Fruit fly (Drosophila melanogaster) whole organism, prepupa: ENCODE measurements around the gene Fancd2.
A peak's percentile ranks its signal among the peaks of the same experiment; 100 is the strongest.

Experiments used
- Blimp-1 ChIP-seq: fragments of 200-800 bp; sonication (Bioruptor generic); optimal IDR thresholded peaks from 3 replicates; lab custom pipeline; 2017; ENCODE audit warnings: missing biosample characterization, missing genetic modification characterization, mild to moderate bottlenecking, moderate library complexity, missing genetic modification reagents
- CG10669 ChIP-seq: fragments of 200-800 bp; sonication (Bioruptor generic); optimal IDR thresholded peaks from 3 replicates; lab custom pipeline; 2018; ENCODE audit warnings: missing biosample characterization, mild to moderate bottlenecking, missing genetic modification characterization, moderate library complexity
- CG11294 ChIP-seq: fragments of 200-800 bp; sonication (Bioruptor generic); IDR thresholded peaks from 2 replicates; pipeline ENCODE4 v1.3.6; 2022; ENCODE audit warnings: missing biosample characterization, missing genetic modification characterization
- CG11762 ChIP-seq: fragments of 200-800 bp; sonication (Bioruptor generic); optimal IDR thresholded peaks from 3 replicates; lab custom pipeline; 2016; ENCODE audit warnings: missing biosample characterization, missing genetic modification characterization; ENCODE audit not compliant: insufficient read depth
- CG1621 ChIP-seq: fragments of 200-800 bp; sonication (Bioruptor generic); optimal IDR thresholded peaks from 3 replicates; lab custom pipeline; 2018; ENCODE audit warnings: missing biosample characterization, mild to moderate bottlenecking, missing genetic modification characterization
- CG31627 ChIP-seq: fragments of 200-800 bp; sonication (Bioruptor generic); optimal IDR thresholded peaks from 3 replicates; lab custom pipeline; 2016; ENCODE audit warnings: missing biosample characterization, missing genetic modification characterization
- CG32006 ChIP-seq: fragments of 200-800 bp; sonication (Bioruptor generic); optimal IDR thresholded peaks from 3 replicates; lab custom pipeline; 2017; ENCODE audit warnings: missing biosample characterization, mild to moderate bottlenecking, missing genetic modification characterization
- CG34406 ChIP-seq: fragments of 200-800 bp; sonication (Bioruptor generic); optimal IDR thresholded peaks from 3 replicates; lab custom pipeline; 2016; ENCODE audit warnings: missing biosample characterization, missing genetic modification characterization
- CG3919 ChIP-seq: fragments of 200-800 bp; sonication (Bioruptor generic); optimal IDR thresholded peaks from 3 replicates; lab custom pipeline; 2016; ENCODE audit warnings: missing biosample characterization, missing genetic modification characterization
- CG4318 ChIP-seq: fragments of 200-800 bp; sonication (Bioruptor generic); optimal IDR thresholded peaks from 3 replicates; lab custom pipeline; 2017; ENCODE audit warnings: missing biosample characterization, mild to moderate bottlenecking, missing genetic modification characterization
- CG6163 ChIP-seq: fragments of 200-800 bp; sonication (Bioruptor generic); IDR thresholded peaks from 3 replicates; pipeline ENCODE4 v1.3.6; 2022; ENCODE audit warnings: missing biosample characterization, missing genetic modification characterization
- CG6808 ChIP-seq: fragments of 200-800 bp; sonication (Bioruptor generic); optimal IDR thresholded peaks from 3 replicates; lab custom pipeline; 2017; ENCODE audit warnings: missing biosample characterization, missing genetic modification characterization, mild to moderate bottlenecking, moderate library complexity, missing genetic modification reagents
- CG6854 ChIP-seq: fragments of 200-800 bp; sonication (Bioruptor generic); optimal IDR thresholded peaks from 2 replicates; lab custom pipeline; 2017; ENCODE audit warnings: missing biosample characterization, mild to moderate bottlenecking, missing genetic modification characterization
- CG7368 ChIP-seq: fragments of 200-800 bp; sonication (Bioruptor generic); optimal IDR thresholded peaks from 3 replicates; lab custom pipeline; 2016; ENCODE audit warnings: missing biosample characterization, missing genetic modification characterization
- CG8319 ChIP-seq: fragments of 200-800 bp; sonication (Bioruptor generic); optimal IDR thresholded peaks from 3 replicates; lab custom pipeline; 2016; ENCODE audit warnings: missing biosample characterization, missing genetic modification characterization
- CG8632 ChIP-seq: fragments of 200-800 bp; sonication (Bioruptor generic); optimal IDR thresholded peaks from 3 replicates; lab custom pipeline; 2016; ENCODE audit warnings: missing biosample characterization, missing genetic modification characterization
- CG9139 ChIP-seq: fragments of 200-800 bp; sonication (Bioruptor generic); optimal IDR thresholded peaks from 3 replicates; lab custom pipeline; 2017; ENCODE audit warnings: missing biosample characterization, mild to moderate bottlenecking, missing genetic modification characterization
- Eip75B ChIP-seq: fragments of 200-800 bp; sonication (Bioruptor generic); optimal IDR thresholded peaks from 3 replicates; lab custom pipeline; 2016; ENCODE audit warnings: missing biosample characterization, missing genetic modification characterization
- Eip78C ChIP-seq: fragments of 200-800 bp; sonication (Bioruptor generic); peaks from one replicate; lab custom pipeline; 2016; ENCODE audit warnings: missing biosample characterization, missing genetic modification characterization
- Ets21C ChIP-seq: fragments of 200-800 bp; sonication (Bioruptor generic); optimal IDR thresholded peaks from 3 replicates; lab custom pipeline; 2016; ENCODE audit warnings: missing biosample characterization, missing genetic modification characterization
- Ets96B ChIP-seq: fragments of 200-800 bp; optimal IDR thresholded peaks from 2 replicates; lab custom pipeline; 2019; ENCODE audit warnings: missing biosample characterization, mild to moderate bottlenecking, missing genetic modification characterization, moderate library complexity
- Hr38 ChIP-seq: sonication (Bioruptor generic); optimal IDR thresholded peaks from 2 replicates; lab custom pipeline; 2016; ENCODE audit warnings: missing biosample characterization, missing genetic modification characterization
- Lpt ChIP-seq: fragments of 200-800 bp; sonication (Bioruptor generic); optimal IDR thresholded peaks from 3 replicates; lab custom pipeline; 2016; ENCODE audit warnings: missing biosample characterization, missing genetic modification characterization
- Met ChIP-seq: fragments of 200-800 bp; sonication (Bioruptor generic); optimal IDR thresholded peaks from 3 replicates; lab custom pipeline; 2016; ENCODE audit warnings: missing biosample characterization, missing genetic modification characterization
- Sox102F ChIP-seq: fragments of 200-800 bp; sonication (Bioruptor generic); optimal IDR thresholded peaks from 2 replicates; lab custom pipeline; 2016; ENCODE audit warnings: missing biosample characterization, mild to moderate bottlenecking, missing genetic modification characterization
- achi ChIP-seq: fragments of 200-800 bp; sonication (Bioruptor generic); optimal IDR thresholded peaks from 3 replicates; lab custom pipeline; 2016; ENCODE audit warnings: missing biosample characterization, missing genetic modification characterization
- cyc ChIP-seq: fragments of 200-800 bp; sonication (Bioruptor generic); optimal IDR thresholded peaks from 3 replicates; lab custom pipeline; 2016; ENCODE audit warnings: missing biosample characterization, missing genetic modification characterization
- dsx ChIP-seq: fragments of 200-800 bp; optimal IDR thresholded peaks from 3 replicates; lab custom pipeline; 2019; ENCODE audit warnings: missing biosample characterization, mild to moderate bottlenecking, missing genetic modification characterization, moderate library complexity; ENCODE audit not compliant: poor library complexity, severe bottlenecking
- eg ChIP-seq: fragments of 200-800 bp; sonication (Bioruptor generic); IDR thresholded peaks from 3 replicates; pipeline ENCODE4 v1.3.6; 2022; ENCODE audit warnings: missing biosample characterization, missing genetic modification characterization
- esn ChIP-seq: fragments of 200-800 bp; sonication (Bioruptor generic); optimal IDR thresholded peaks from 2 replicates; lab custom pipeline; 2016; ENCODE audit warnings: missing biosample characterization, mild to moderate bottlenecking, missing genetic modification characterization, moderate library complexity
- fd85E ChIP-seq: fragments of 200-800 bp; sonication (Bioruptor generic); optimal IDR thresholded peaks from 3 replicates; lab custom pipeline; 2016; ENCODE audit warnings: missing biosample characterization, missing genetic modification characterization
- fkh ChIP-seq: fragments of 200-800 bp; sonication (Bioruptor generic); optimal IDR thresholded peaks from 3 replicates; lab custom pipeline; 2017; ENCODE audit warnings: missing biosample characterization, mild to moderate bottlenecking, missing genetic modification characterization, moderate library complexity
- lz ChIP-seq: fragments of 200-800 bp; sonication (Bioruptor generic); optimal IDR thresholded peaks from 3 replicates; lab custom pipeline; 2016; ENCODE audit warnings: missing biosample characterization, missing genetic modification characterization
- net ChIP-seq: fragments of 200-800 bp; sonication (Bioruptor generic); optimal IDR thresholded peaks from 3 replicates; lab custom pipeline; 2016; ENCODE audit warnings: missing biosample characterization, missing genetic modification characterization
- ss ChIP-seq, 2 experiments: fragments of 200-800 bp; sonication (Bioruptor generic); optimal IDR thresholded peaks; 2 replicates in 1 of 2; 3 replicates in 1 of 2; lab custom pipeline; 2017 to 2018; ENCODE audit warnings: mild to moderate bottlenecking in 2 of 2, missing biosample characterization in 2 of 2, missing genetic modification characterization in 2 of 2, moderate library complexity in 1 of 2
- svp ChIP-seq: fragments of 200-800 bp; sonication (Bioruptor generic); peaks from one replicate; lab custom pipeline; 2016; ENCODE audit warnings: missing biosample characterization, missing genetic modification characterization
- vri ChIP-seq: fragments of 200-800 bp; sonication (Bioruptor generic); optimal IDR thresholded peaks from 3 replicates; lab custom pipeline; 2016; ENCODE audit warnings: missing biosample characterization, mild to moderate bottlenecking, missing genetic modification characterization

Fancd2 gene

dm6 chr3R:20829416-20830131 is 13.6 kb upstream of the Fancd2 start (continued):
- TF ChIP-seq CG34406 (GFP tag; lab: Kevin White, UChicago): peak; percentile 15
- TF ChIP-seq CG32006 (GFP tag; lab: Kevin White, UChicago): peak; percentile 69
- TF ChIP-seq CG8632 (GFP tag; lab: Kevin White, UChicago): peak; percentile 38
- TF ChIP-seq CG4318 (GFP tag; lab: Kevin White, UChicago): no peak
- TF ChIP-seq Eip75B: no peak

DNA sequence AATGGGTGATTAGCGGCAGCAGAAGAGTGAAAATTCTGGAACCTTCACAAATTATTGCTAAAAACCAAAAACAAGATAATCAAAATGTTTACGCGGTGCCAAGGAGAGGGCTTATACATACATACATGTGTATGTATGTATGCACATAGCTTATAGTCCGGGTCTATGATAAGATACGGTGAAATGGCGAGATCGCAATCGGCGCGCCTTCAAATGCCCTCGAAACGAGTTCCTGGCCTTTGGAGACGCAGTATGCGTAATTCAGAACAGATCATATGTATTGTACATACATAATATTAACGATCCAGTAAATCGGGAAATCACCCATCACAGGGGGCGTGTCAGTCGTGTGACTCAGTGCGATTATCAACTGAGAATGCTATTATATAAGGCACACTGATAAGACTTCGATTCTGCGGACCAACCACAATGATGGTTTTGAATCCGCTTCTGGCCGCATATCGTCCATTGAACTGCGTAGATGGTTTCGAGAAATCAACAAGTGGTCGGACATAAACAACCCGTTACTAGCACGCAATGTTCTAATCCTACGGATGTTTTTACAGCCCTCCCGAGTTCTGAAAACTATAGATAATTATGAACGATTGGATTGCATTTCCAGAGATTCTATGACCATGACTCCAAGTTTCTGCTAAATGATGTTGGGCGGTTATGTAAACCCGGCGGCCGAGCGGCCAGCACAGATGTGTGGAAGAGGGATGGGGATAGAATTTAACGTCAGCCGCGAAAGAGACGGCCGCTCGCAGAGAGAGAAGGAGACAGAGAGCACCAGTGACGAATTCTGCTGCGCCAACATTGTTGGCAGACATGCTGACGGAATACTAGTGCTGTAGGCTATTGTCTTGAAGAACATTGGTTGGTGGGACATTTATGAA is 12.8 kb upstream of the Fancd2 start:
- peak; percentile 63 for TF ChIP-seq fkh (GFP tag; lab: Kevin White, UChicago)
- no peak for TF ChIP-seq CG4318 (GFP tag; lab: Kevin White, UChicago)
- TF ChIP-seq esn (GFP tag; lab: Kevin White, UChicago): no peak
- TF ChIP-seq CG10669 (GFP tag; lab: Kevin White, UChicago): no peak
- no peak for TF ChIP-seq net (GFP tag; lab: Kevin White, UChicago)
- TF ChIP-seq Ets21C (GFP tag; lab: Kevin White, UChicago): no peak
- TF ChIP-seq Hr38 (GFP tag; lab: Kevin White, UChicago): no peak
- no peak for TF ChIP-seq CG1621 (tag; lab: Kevin White, UChicago)
- TF ChIP-seq CG11294 (GFP tag; lab: Robert Waterston, UW): no peak
- peak; percentile 8 for TF ChIP-seq Eip78C
- TF ChIP-seq CG31627 (GFP tag; lab: Kevin White, UChicago): no peak
- no peak for TF ChIP-seq cyc (GFP tag; lab: Kevin White, UChicago)
- TF ChIP-seq fd85E (GFP tag; lab: Kevin White, UChicago): no peak
- TF ChIP-seq CG6854 (GFP tag; lab: Kevin White, UChicago): no peak
- TF ChIP-seq CG3919: no peak
- TF ChIP-seq Ets96B: no peak
- TF ChIP-seq CG9139: no peak
- peak; percentile 17; the same call in 1 of the 3 replicates for TF ChIP-seq CG6163 (GFP tag; lab: Robert Waterston, UW)
- TF ChIP-seq lz (GFP tag; lab: Kevin White, UChicago): peak; percentile 6
- TF ChIP-seq CG6808 (GFP tag; lab: Kevin White, UChicago): no peak
- TF ChIP-seq achi (GFP tag; lab: Kevin White, UChicago): no peak
- TF ChIP-seq vri (GFP tag; lab: Kevin White, UChicago): peak; percentile 99
- TF ChIP-seq Blimp-1 (GFP tag; lab: Kevin White, UChicago): no peak
- peak in 1 of 2 experiments; percentile 55 for TF ChIP-seq ss (GFP tag; optimal IDR thresholded peaks at IDR 0.05; lab: Kevin White, UChicago)
- TF ChIP-seq CG7368: no peak
- TF ChIP-seq dsx (GFP tag; lab: Kevin White, UChicago): peak; percentile 91
- peak; percentile 96 for TF ChIP-seq svp (GFP tag; lab: Kevin White, UChicago)
- TF ChIP-seq Sox102F: no peak
- no peak for TF ChIP-seq Lpt (GFP tag; lab: Kevin White, UChicago)
- 0 out of 3 replicates have a peak, but pooled peaks have one; percentile 25 for TF ChIP-seq eg (GFP tag; lab: Robert Waterston, UW)
- TF ChIP-seq CG11762 (GFP tag; lab: Kevin White, UChicago): no peak
- TF ChIP-seq CG8319 (GFP tag; lab: Kevin White, UChicago): no peak
- TF ChIP-seq Met (GFP tag; lab: Kevin White, UChicago): no peak
